Worm (Caenorhabditis elegans): ENCODE measurements around the gene F29G9.1.
"Not testable (repeated sequence)": the region's sequence is repeated elsewhere in the genome, so short reads cannot be mapped to it uniquely, and the experiment has no call there.

ce11 chrV:6069968-6070367 lies 31.1 kb downstream of the F29G9.1 start, which contains the start of gene fbxa-214:
- TF ChIP-seq ztf-29 (GFP tag; IDR thresholded peaks at IDR 0.05); T22C8.4 (GFP tag; IDR thresholded peaks at IDR 0.05); ref-1 (GFP tag; conservative IDR thresholded peaks at IDR 0.05); cog-1 (tag; optimal IDR thresholded peaks at IDR 0.05): not testable (repeated sequence)
